Fruit fly (Drosophila melanogaster): ENCODE data around the gene RpL3.

The RpL3 gene

dm6 chr3R:11214449-11214950 lies 7.2 kb upstream of the RpL3 start, which contains the start of gene ZnT86D (continued):
- TF ChIP-seq zf30C (GFP tag; optimal IDR thresholded peaks at IDR 0.05), result no peak
- TF ChIP-seq ind (GFP tag; optimal IDR thresholded peaks at IDR 0.05), result peak; percentile 59
- TF ChIP-seq CG16813 (GFP tag; IDR thresholded peaks at IDR 0.05; ENCODE audit: partially characterized antibody), result no peak
- no peak for TF ChIP-seq disco-r (GFP tag; optimal IDR thresholded peaks at IDR 0.05)
- peak; percentile 99 for TF ChIP-seq grau (tag; optimal IDR thresholded peaks at IDR 0.05)
- TF ChIP-seq Taf1 (GFP tag; IDR thresholded peaks at IDR 0.05), result no peak
- no peak for TF ChIP-seq HLH4C (GFP tag; IDR thresholded peaks at IDR 0.05; ENCODE audit: partially characterized antibody)
- no peak for TF ChIP-seq Adf1 (GFP tag; IDR thresholded peaks at IDR 0.05)
- no peak for TF ChIP-seq CG2129 (GFP tag; IDR thresholded peaks at IDR 0.05; ENCODE audit: partially characterized antibody)
- peak; percentile 53 for TF ChIP-seq CG10209 (GFP tag; optimal IDR thresholded peaks at IDR 0.05)
- no peak for TF ChIP-seq CG2199 (GFP tag; IDR thresholded peaks at IDR 0.05)
- TF ChIP-seq CG3847 (GFP tag; IDR thresholded peaks at IDR 0.05), result peak; percentile 65
- TF ChIP-seq NC2β (GFP tag; optimal IDR thresholded peaks at IDR 0.05), result peak; percentile 68
- peak; percentile 54 for TF ChIP-seq Xbp1 (GFP tag; optimal IDR thresholded peaks at IDR 0.05)
- TF ChIP-seq jing (GFP tag; optimal IDR thresholded peaks at IDR 0.05), result no peak
- peak; percentile 51 for TF ChIP-seq CG17359 (tag; optimal IDR thresholded peaks at IDR 0.05)
- peak; percentile 44 for TF ChIP-seq trem (tag; optimal IDR thresholded peaks at IDR 0.05)
- TF ChIP-seq sisA (GFP tag; IDR thresholded peaks at IDR 0.05), result peak; percentile 35; the same call in 1 of the 2 replicates
- TF ChIP-seq gcm2 (GFP tag; optimal IDR thresholded peaks at IDR 0.05), result no peak
- no peak for TF ChIP-seq run (tag; optimal IDR thresholded peaks at IDR 0.05)
- peak; percentile 67 for TF ChIP-seq nmo (GFP tag; optimal IDR thresholded peaks at IDR 0.05)
- TF ChIP-seq BEAF-32 (GFP tag; optimal IDR thresholded peaks at IDR 0.05), result peak; percentile 44
- peak; percentile 51 for TF ChIP-seq tin (GFP tag; optimal IDR thresholded peaks at IDR 0.05)
- no peak for TF ChIP-seq corto (GFP tag; optimal IDR thresholded peaks at IDR 0.05)
- peak; percentile 22 for TF ChIP-seq CG6683 (GFP tag; optimal IDR thresholded peaks at IDR 0.05)
- TF ChIP-seq fd3F (GFP tag; optimal IDR thresholded peaks at IDR 0.05), result peak; percentile 35
- TF ChIP-seq ems (GFP tag; optimal IDR thresholded peaks at IDR 0.05), result peak; percentile 51
- TF ChIP-seq CG9817 (tag; optimal IDR thresholded peaks at IDR 0.05), result peak; percentile 64
- peak; percentile 51 for TF ChIP-seq CG18476 (GFP tag; optimal IDR thresholded peaks at IDR 0.05)
- peak; percentile 24; the same call in 1 of the 2 replicates for TF ChIP-seq vvl (GFP tag; IDR thresholded peaks at IDR 0.05)
- no peak for TF ChIP-seq CG3726 (GFP tag; IDR thresholded peaks at IDR 0.05)
- TF ChIP-seq ci (GFP tag; IDR thresholded peaks at IDR 0.05), result 0 out of 3 replicates have a peak, but pooled peaks have one; percentile 55
- peak; percentile 37 for TF ChIP-seq fd96Cb (tag; optimal IDR thresholded peaks at IDR 0.05)
- no peak for TF ChIP-seq CG6765 (GFP tag; optimal IDR thresholded peaks at IDR 0.05)
- TF ChIP-seq CG7786 (GFP tag; optimal IDR thresholded peaks at IDR 0.05), result peak; percentile 21
- peak; percentile 80 for TF ChIP-seq YL-1 (GFP tag; optimal IDR thresholded peaks at IDR 0.05)
- no peak for TF ChIP-seq trh (GFP tag; optimal IDR thresholded peaks at IDR 0.05)
- TF ChIP-seq slbo (GFP tag; IDR thresholded peaks at IDR 0.05), result peak; percentile 70
- peak; percentile 25 for TF ChIP-seq slou (GFP tag; optimal IDR thresholded peaks at IDR 0.05)
- peak; percentile 5 for TF ChIP-seq Asciz (GFP tag; optimal IDR thresholded peaks at IDR 0.05)
- TF ChIP-seq ara (GFP tag; IDR thresholded peaks at IDR 0.05), result 0 out of 2 replicates have a peak, but pooled peaks have one; percentile 8
- TF ChIP-seq Doc2 (GFP tag; IDR thresholded peaks at IDR 0.05), result no peak
- TF ChIP-seq CkIIα-i1 (GFP tag; IDR thresholded peaks at IDR 0.05), result no peak
- peak; percentile 90 for TF ChIP-seq sens (GFP tag)
- peak; percentile 11 for TF ChIP-seq maf-S (GFP tag; optimal IDR thresholded peaks at IDR 0.05)
- peak; percentile 65 for TF ChIP-seq dmrt99B (tag; optimal IDR thresholded peaks at IDR 0.05)
- peak; percentile 98 for TF ChIP-seq row (GFP tag; IDR thresholded peaks at IDR 0.05)
- TF ChIP-seq D19A (tag; optimal IDR thresholded peaks at IDR 0.05), result peak; percentile 60
- TF ChIP-seq CG10431 (GFP tag; optimal IDR thresholded peaks at IDR 0.05), result no peak
- peak in 1 of 2 experiments; percentile 46 for TF ChIP-seq bsh (GFP tag; optimal IDR thresholded peaks at IDR 0.05)
